Fruit fly (Drosophila melanogaster): ENCODE results near the gene CG43394.
A peak's percentile ranks its signal among the peaks of the same experiment; 100 is the strongest.

CG43394 gene

dm6 chr2L:8164219-8164618 is 18.7 kb downstream of the CG43394 start:
- TF ChIP-seq twi (tag; optimal IDR thresholded peaks at IDR 0.05), result peak; percentile 81
- peak; percentile 50 for TF ChIP-seq sima (GFP tag; optimal IDR thresholded peaks at IDR 0.05)
- no peak for TF ChIP-seq corto (GFP tag; optimal IDR thresholded peaks at IDR 0.05)
- peak; percentile 51 for TF ChIP-seq Ssrp (tag; optimal IDR thresholded peaks at IDR 0.05)
- TF ChIP-seq Dfd (GFP tag; optimal IDR thresholded peaks at IDR 0.05), result no peak
- TF ChIP-seq Sry-δ (GFP tag; optimal IDR thresholded peaks at IDR 0.05), result peak; percentile 31
- peak; percentile 52 for TF ChIP-seq HmgZ (tag; optimal IDR thresholded peaks at IDR 0.05)
- TF ChIP-seq D19A (tag; optimal IDR thresholded peaks at IDR 0.05), result peak; percentile 68
- no peak for TF ChIP-seq CG32532 (GFP tag; IDR thresholded peaks at IDR 0.05)
- TF ChIP-seq Nf-YB (GFP tag; optimal IDR thresholded peaks at IDR 0.05), result peak; percentile 63
- peak; percentile 92 for TF ChIP-seq CG15696 (tag; optimal IDR thresholded peaks at IDR 0.05)
- peak; percentile 86 for TF ChIP-seq CG12104 (GFP tag; optimal IDR thresholded peaks at IDR 0.05)
- peak; percentile 36 to 49 for TF ChIP-seq Hr51 (GFP tag; optimal IDR thresholded peaks at IDR 0.05)
- no peak for TF ChIP-seq hth (optimal IDR thresholded peaks at IDR 0.05)
- TF ChIP-seq nerfin-2 (GFP tag; IDR thresholded peaks at IDR 0.05; ENCODE audit: partially characterized antibody), result no peak
- peak; percentile 73 for TF ChIP-seq sim (GFP tag; IDR thresholded peaks at IDR 0.05)
- TF ChIP-seq al (GFP tag; IDR thresholded peaks at IDR 0.05), result no peak
- TF ChIP-seq CG18476 (GFP tag; optimal IDR thresholded peaks at IDR 0.05), result peak; percentile 78
- no peak for TF ChIP-seq CG11085 (GFP tag; IDR thresholded peaks at IDR 0.05)
- TF ChIP-seq Atf6 (GFP tag; IDR thresholded peaks at IDR 0.05), result no peak
- no peak for TF ChIP-seq lmd (GFP tag; IDR thresholded peaks at IDR 0.05)
- TF ChIP-seq Rfx (GFP tag; IDR thresholded peaks at IDR 0.05), result peak; percentile 53; the same call in 1 of the 2 replicates
- peak; percentile 70 for TF ChIP-seq psq (GFP tag; optimal IDR thresholded peaks at IDR 0.05)
- no peak for TF ChIP-seq ttk (GFP tag; IDR thresholded peaks at IDR 0.05)
- no peak for TF ChIP-seq inv (GFP tag; IDR thresholded peaks at IDR 0.05; ENCODE audit: partially characterized antibody)
- TF ChIP-seq Ptx1 (GFP tag; IDR thresholded peaks at IDR 0.05), result no peak
- peak; percentile 93 for TF ChIP-seq ci (GFP tag; IDR thresholded peaks at IDR 0.05)
- no peak for TF ChIP-seq wor (GFP tag; IDR thresholded peaks at IDR 0.05)
- peak; percentile 54 for TF ChIP-seq CG10979 (tag; optimal IDR thresholded peaks at IDR 0.05)
- TF ChIP-seq Antp (GFP tag; optimal IDR thresholded peaks at IDR 0.05), result peak; percentile 15
- TF ChIP-seq CG14014 (GFP tag; IDR thresholded peaks at IDR 0.05), result peak; percentile 63; the same call in 1 of the 2 replicates
- peak; percentile 59 for TF ChIP-seq CG11247 (GFP tag; IDR thresholded peaks at IDR 0.05)
- TF ChIP-seq cato (GFP tag; optimal IDR thresholded peaks at IDR 0.05; ENCODE audit: borderline replicate concordance), result peak; percentile 43
- TF ChIP-seq CG2120 (GFP tag; optimal IDR thresholded peaks at IDR 0.05), result peak; percentile 17
- peak; percentile 94 for TF ChIP-seq Awh (GFP tag; IDR thresholded peaks at IDR 0.05)
- peak; percentile 66 for TF ChIP-seq CG17328 (GFP tag; IDR thresholded peaks at IDR 0.05)
- peak; percentile 90 for TF ChIP-seq Xrp1 (GFP tag; IDR thresholded peaks at IDR 0.05)
- peak; percentile 52 for TF ChIP-seq az2 (GFP tag; optimal IDR thresholded peaks at IDR 0.05)
- peak; percentile 85 for TF ChIP-seq gem (tag; optimal IDR thresholded peaks at IDR 0.05)
- peak; percentile 85 for TF ChIP-seq ac (GFP tag; optimal IDR thresholded peaks at IDR 0.05)
- peak; percentile 28 for TF ChIP-seq CG9609 (GFP tag; optimal IDR thresholded peaks at IDR 0.05)
- peak; percentile 78 for TF ChIP-seq Camta (GFP tag; optimal IDR thresholded peaks at IDR 0.05)
- no peak for TF ChIP-seq CG3995 (GFP tag; optimal IDR thresholded peaks at IDR 0.05)
- TF ChIP-seq MBD-R2 (GFP tag; IDR thresholded peaks at IDR 0.05), result no peak
- peak; percentile 68 for TF ChIP-seq lbe (GFP tag; optimal IDR thresholded peaks at IDR 0.05)
- peak; percentile 90 for TF ChIP-seq Med (GFP tag)
- no peak for TF ChIP-seq CG2889 (GFP tag; IDR thresholded peaks at IDR 0.05)
- TF ChIP-seq CG9215 (GFP tag; IDR thresholded peaks at IDR 0.05), result no peak
- TF ChIP-seq sr (GFP tag; IDR thresholded peaks at IDR 0.05), result peak; percentile 55; the same call in 1 of the 3 replicates
- no peak for TF ChIP-seq Dip2 (GFP tag; IDR thresholded peaks at IDR 0.05)
- TF ChIP-seq BEAF-32 (GFP tag; optimal IDR thresholded peaks at IDR 0.05), result no peak
- TF ChIP-seq knrl (GFP tag; IDR thresholded peaks at IDR 0.05; ENCODE audit: partially characterized antibody), result no peak

Data from whole organism, embryonic.